Fruit fly (Drosophila melanogaster) whole organism, larva: ENCODE data around the gene Met.
A peak's percentile ranks its signal among the peaks of the same experiment; 100 is the strongest.
"Not testable (repeated sequence)": the region's sequence is repeated elsewhere in the genome, so short reads cannot be mapped to it uniquely, and the experiment has no call there.

ENCODE experiments used
- noc ChIP-seq: fragments of 200-800 bp; sonication (Bioruptor generic); optimal IDR thresholded peaks from 3 replicates; lab custom pipeline; 2019; ENCODE audit warnings: missing biosample characterization, mild to moderate bottlenecking, missing genetic modification characterization, moderate library complexity

Met gene

DNA sequence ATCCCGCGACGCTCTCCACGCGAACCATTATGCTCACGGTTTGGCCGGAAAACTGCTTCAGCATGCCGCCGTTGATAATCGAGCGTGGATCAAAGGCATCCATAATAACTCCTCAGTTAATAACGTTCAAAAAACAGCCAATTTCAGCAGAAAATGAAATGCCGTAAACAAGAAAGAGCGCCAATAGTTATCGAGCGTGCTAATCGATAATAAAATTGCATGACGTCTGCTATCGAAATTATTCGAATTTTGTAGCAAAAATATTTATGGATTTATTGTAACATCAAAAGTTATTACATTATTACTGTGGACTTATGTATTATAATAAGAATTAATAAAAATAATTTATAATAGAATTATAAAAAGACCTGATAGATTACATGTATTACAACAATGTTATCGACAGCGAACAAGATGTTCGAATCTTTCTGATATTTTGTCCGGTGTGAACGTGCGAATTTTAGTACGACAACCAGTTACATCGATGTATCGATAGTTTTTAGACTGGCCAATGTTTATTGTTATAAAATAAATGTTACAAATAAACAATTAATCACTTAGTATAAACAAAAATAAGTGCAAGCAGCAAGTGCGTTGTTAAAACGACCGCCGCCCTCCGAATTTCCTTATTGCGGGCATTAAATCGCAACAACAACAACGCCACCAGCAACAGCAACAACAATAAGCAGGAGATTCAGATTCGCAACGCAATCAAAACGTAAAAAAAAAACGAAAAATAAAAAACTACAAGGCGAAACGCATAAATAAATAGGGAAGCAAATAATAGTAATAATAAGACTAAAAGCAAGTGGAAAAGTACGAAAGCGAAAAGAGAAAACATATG lies at the start of gene Met, which contains the start of gene RPA3:
TSS of gene Met (plus strand) at position 473 of the 844 bp plus-strand sequence.
TSS of gene RPA3 (minus strand) at position 189 of the 844 bp plus-strand sequence.
- TF ChIP-seq noc: no peak

dm6 chrX:11569956-11570695 lies 45.8 kb upstream of the Met start, which contains the start of the genes Polr2A and CG11699:
Gene Polr2A, minus strand, starts transcription at chrX:11570326.
Gene CG11699, plus strand, starts transcription at chrX:11570621.
- peak; percentile 67 for TF ChIP-seq noc

- TF ChIP-seq noc: no peak
Measured at dm6 chrX:11572270-11572914, 43.5 kb upstream of the Met start, which contains the start of the genes Kmn1 and Reepl1. Gene Kmn1, minus strand, starts transcription at chrX:11572442. Gene Reepl1, plus strand, starts transcription at chrX:11572707.

dm6 chrX:11573529-11573928 lies 42.4 kb upstream of the Met start, which contains the start of gene CG11696:
Gene CG11696, plus strand, starts transcription at chrX:11573731.
- no peak for TF ChIP-seq noc

DNA sequence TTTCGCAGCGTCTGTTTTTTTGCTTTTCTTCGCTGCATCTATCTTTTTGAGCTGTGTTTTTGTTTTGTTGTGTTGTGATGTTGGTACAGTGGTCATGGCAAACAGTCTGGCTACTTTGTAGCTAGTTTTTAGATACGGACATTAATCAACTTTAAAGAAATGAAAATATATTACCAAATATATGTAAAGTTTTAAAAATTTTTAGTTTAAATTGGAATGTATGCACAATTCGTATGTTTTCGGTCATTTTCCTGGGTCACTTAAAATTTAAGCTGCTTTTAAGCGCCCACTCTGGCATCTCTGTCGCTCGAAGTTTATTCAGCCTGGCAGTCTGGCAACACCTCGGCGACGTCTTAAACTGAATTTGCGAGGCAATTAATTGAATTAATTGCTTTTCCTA lies 39.4 kb upstream of the Met start, which contains the start of gene CG11695:
TSS of gene CG11695 (plus strand) at position 344 of the 400 bp plus-strand sequence.
- TF ChIP-seq noc: peak; percentile 54

dm6 chrX:11578841-11579240 lies 37.1 kb upstream of the Met start:
- TF ChIP-seq noc: no peak

DNA sequence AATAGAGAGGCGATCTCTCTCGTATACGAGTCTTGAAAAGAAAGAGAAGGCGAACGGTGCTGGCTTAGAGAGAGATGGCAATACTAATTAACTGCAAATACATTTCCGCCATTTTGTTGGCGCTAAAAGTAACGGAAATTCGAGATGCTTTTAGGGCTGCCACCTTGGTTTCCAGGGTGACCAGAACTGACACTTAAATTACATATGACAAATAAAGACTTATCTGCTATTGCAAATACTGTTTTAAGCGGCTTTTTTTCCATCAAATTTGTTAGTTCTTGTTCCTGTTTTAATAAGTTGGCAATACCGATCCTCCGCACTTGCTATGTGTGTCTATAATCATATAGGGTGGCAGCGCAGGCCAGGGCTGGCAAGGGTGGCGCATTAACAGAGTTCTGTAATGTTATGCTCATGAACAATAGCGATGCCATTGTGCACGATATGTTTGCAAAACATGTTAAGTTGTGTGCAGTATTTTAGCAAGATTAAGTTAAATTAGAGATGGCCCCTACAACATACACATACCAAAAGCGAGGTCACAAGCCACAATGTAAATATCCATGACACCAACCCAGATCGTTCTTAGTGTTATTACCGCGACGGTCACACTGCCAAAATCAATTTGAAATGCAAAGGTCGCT lies 35.6 kb upstream of the Met start, which contains the start of gene nod:
TSS of gene nod (plus strand) at position 573 of the 641 bp plus-strand sequence.
- peak; percentile 47 for TF ChIP-seq noc

DNA sequence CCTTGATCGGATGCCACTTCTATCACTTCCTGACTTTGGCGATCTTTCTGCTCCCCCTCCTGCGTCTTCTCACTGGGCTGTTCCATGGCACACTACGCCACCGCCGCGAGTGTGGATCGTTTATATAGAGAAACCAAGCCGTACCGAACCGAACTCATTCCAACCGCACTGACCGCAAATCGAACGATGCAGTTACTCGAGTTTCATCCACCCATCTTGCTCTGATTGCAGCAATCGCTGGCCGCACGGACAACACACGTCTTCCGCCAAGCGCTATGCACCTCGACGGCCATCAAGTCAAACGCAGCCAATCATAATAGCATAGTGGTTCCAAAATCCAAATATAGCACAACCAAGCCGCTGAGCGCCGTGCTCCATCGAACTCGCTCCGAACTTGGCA lies 31.8 kb upstream of the Met start, which contains the start of gene pkm:
TSS of gene pkm (minus strand) at position 101 of the 400 bp plus-strand sequence.
- no peak for TF ChIP-seq noc

dm6 chrX:11599589-11599988 lies 16.3 kb upstream of the Met start, which contains the start of gene rho-4:
Gene rho-4, plus strand, starts transcription at chrX:11599838.
- TF ChIP-seq noc: not testable (repeated sequence)

dm6 chrX:11600795-11601358 lies 15.0 kb upstream of the Met start:
- TF ChIP-seq noc: no peak

DNA sequence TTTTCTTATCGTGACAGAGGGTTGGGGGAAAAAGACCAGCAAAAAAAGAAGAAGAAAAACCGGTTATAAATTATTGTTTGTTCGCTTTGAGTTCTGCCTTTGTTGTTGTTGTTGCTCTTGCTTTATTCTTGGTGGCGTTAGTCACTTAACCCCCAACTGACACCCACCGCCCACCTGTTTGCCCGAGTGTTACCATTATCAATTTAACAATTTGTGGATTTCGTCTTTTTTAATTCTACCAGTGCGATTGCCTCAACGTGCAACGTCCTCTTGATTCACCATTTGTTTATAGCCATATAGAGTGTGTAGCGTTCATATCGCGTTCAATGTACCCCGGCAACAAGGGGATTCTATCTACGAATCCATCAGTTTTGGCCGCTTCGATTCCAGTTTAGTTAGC lies 14.5 kb upstream of the Met start:
- TF ChIP-seq noc: no peak

- TF ChIP-seq noc: no peak
Measured at dm6 chrX:11604094-11604493, 11.8 kb upstream of the Met start, which contains the start of gene CG2533. Gene CG2533, minus strand, starts transcription at chrX:11604194.

- TF ChIP-seq noc: no peak
Measured at dm6 chrX:11611056-11611644, 4.8 kb upstream of the Met start.

DNA sequence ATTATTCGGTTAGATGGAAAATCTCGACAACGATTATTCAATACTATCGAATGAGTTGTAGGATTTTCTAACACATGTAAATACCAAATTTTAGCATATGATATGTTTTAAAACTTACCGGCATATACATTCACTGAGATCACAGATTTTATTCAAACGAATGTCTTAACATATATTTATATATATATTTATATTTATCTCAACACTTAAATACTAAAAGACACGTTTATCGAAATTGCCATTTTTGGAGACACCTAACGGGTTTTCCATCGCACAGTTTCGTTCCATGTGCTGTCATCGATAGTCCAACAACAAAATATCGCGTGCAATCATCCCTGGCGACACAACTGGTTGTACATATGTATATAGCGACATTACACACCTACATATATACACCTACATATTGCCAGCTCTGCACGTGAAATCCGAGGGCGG lies 4.3 kb upstream of the Met start, which contains the start of the genes CG2247 and CG1703:
TSS of gene CG2247 (minus strand) at position 8 of the 435 bp plus-strand sequence.
TSS of gene CG1703 (plus strand) at position 283 of the 435 bp plus-strand sequence.
- TF ChIP-seq noc: peak; percentile 12

DNA sequence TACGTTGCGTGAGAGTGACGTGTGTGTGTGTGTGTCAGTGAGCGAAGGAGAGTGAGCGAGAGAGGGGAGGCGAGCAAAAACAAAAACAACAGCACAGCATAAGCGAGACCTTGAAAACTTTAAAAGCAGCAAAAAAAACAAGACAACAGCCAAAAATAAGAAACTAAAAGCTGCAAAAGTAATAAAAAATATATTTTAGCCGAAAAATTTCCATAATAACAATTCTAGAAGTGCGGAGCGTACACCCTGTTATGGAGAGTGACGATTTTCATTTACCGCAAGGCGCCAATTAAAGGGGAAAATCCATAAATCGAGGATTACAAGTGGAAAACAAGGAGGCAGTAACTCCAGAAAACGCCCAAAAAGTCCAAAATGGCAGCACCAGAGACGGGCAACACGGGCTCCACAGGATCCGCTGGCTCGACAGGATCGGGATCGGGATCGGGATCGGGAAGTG lies 600 bp downstream of the Met start:
- TF ChIP-seq noc: no peak
